Worm (Caenorhabditis elegans) whole organism, L3 larva: ENCODE data around the gene R12C12.5.

Source experiments
- ZK546.5 ChIP-seq: sonication (generic microtip); optimal IDR thresholded peaks from 2 replicates; lab custom pipeline; 2017; ENCODE audit warnings: missing biosample characterization, missing genetic modification characterization
- aly-2 ChIP-seq: fragments of 150-350 bp; optimal IDR thresholded peaks from 2 replicates; lab custom pipeline; 2014; ENCODE audit warnings: missing biosample characterization, missing genetic modification characterization
- ama-1 ChIP-seq: fragments of 150-350 bp; optimal IDR thresholded peaks from 2 replicates; lab custom pipeline; 2018
- ceh-82 ChIP-seq: fragments of 150-350 bp; optimal IDR thresholded peaks from 2 replicates; lab custom pipeline; 2014; ENCODE audit warnings: missing biosample characterization, missing genetic modification characterization
- egl-27 ChIP-seq: sonication (generic microtip); optimal IDR thresholded peaks from 4 replicates; lab custom pipeline; 2017; ENCODE audit warnings: missing biosample characterization, missing genetic modification reagents, missing genetic modification characterization
- elt-3 ChIP-seq, 3 experiments: fragments of 150-350 bp in 1 of 3; sonication (generic microtip) in 2 of 3; optimal IDR thresholded peaks; 2 replicates in 2 of 3; 4 replicates in 1 of 3; lab custom pipeline; 2014 to 2017; ENCODE audit warnings: missing biosample characterization in 3 of 3, missing genetic modification characterization in 3 of 3
- fos-1 ChIP-seq: fragments of 150-350 bp; optimal IDR thresholded peaks from 2 replicates; lab custom pipeline; 2014; ENCODE audit warnings: missing biosample characterization, missing genetic modification characterization
- lin-15B ChIP-seq: fragments of 150-350 bp; optimal IDR thresholded peaks from 2 replicates; lab custom pipeline; 2014; ENCODE audit warnings: missing biosample characterization, missing genetic modification characterization
- nhr-77 ChIP-seq: fragments of 150-350 bp; optimal IDR thresholded peaks from 2 replicates; lab custom pipeline; 2014; ENCODE audit warnings: missing biosample characterization, missing genetic modification characterization
- pqm-1 ChIP-seq: fragments of 150-350 bp; optimal IDR thresholded peaks from 2 replicates; lab custom pipeline; 2017; ENCODE audit warnings: missing biosample characterization, missing genetic modification characterization, inconsistent platforms
- tbx-2 ChIP-seq: sonication (generic microtip); optimal IDR thresholded peaks from 2 replicates; lab custom pipeline; 2016; ENCODE audit warnings: mild to moderate bottlenecking, missing genetic modification characterization, missing compliant biosample characterization
- unc-62 ChIP-seq: fragments of 150-350 bp; sonication (generic microtip); optimal IDR thresholded peaks from 4 replicates; lab custom pipeline; 2014; ENCODE audit warnings: missing biosample characterization, missing genetic modification reagents, missing genetic modification characterization
- zag-1 ChIP-seq: fragments of 150-350 bp; optimal IDR thresholded peaks from 2 replicates; lab custom pipeline; 2014; ENCODE audit warnings: missing biosample characterization, missing genetic modification characterization
- ztf-4 ChIP-seq: fragments of 150-350 bp; optimal IDR thresholded peaks from 2 replicates; lab custom pipeline; 2014; ENCODE audit warnings: missing biosample characterization, missing genetic modification characterization

ce11 chrII:6026646-6027045 lies 18.3 kb downstream of the R12C12.5 start:
- no peak for TF ChIP-seq ztf-4 (tag; lab: Kevin White, UChicago)
- no peak for TF ChIP-seq fos-1 (tag; lab: Kevin White, UChicago)
- no peak for TF ChIP-seq nhr-77 (tag; lab: Kevin White, UChicago)
- no peak for TF ChIP-seq lin-15B (tag; lab: Kevin White, UChicago)
- no peak for TF ChIP-seq tbx-2 (tag; lab: Kevin White, UChicago)
- TF ChIP-seq ZK546.5 (tag; lab: Kevin White, UChicago) = no peak
- no peak for TF ChIP-seq ama-1 (lab: Kevin White, UChicago)
- peak; percentile 100 for TF ChIP-seq pqm-1 (tag; lab: Kevin White, UChicago)
- TF ChIP-seq ceh-82 (tag; lab: Kevin White, UChicago) = no peak
- no peak for TF ChIP-seq unc-62
- TF ChIP-seq zag-1 = no peak
- no peak for TF ChIP-seq elt-3 (tag; optimal IDR thresholded peaks at IDR 0.05; lab: Kevin White, UChicago)
- TF ChIP-seq egl-27 = peak; percentile 69
- no peak for TF ChIP-seq aly-2 (tag; lab: Kevin White, UChicago)
